Worm (Caenorhabditis elegans) whole organism, L4/young adult: ENCODE results near the gene F22E5.7.
"Not testable (repeated sequence)": the region's sequence is repeated elsewhere in the genome, so short reads cannot be mapped to it uniquely, and the experiment has no call there.

Experiments used
- W03F9.2 ChIP-seq: fragments of 150-350 bp; optimal IDR thresholded peaks from 2 replicates; lab custom pipeline; 2014; ENCODE audit warnings: missing biosample characterization, missing genetic modification characterization
- dao-5 ChIP-seq: sonication (generic microtip); optimal IDR thresholded peaks from 2 replicates; lab custom pipeline; 2016; ENCODE audit warnings: missing genotype, missing genetic modification characterization, moderate library complexity, missing compliant biosample characterization
- him-1 ChIP-seq: sonication (generic microtip); optimal IDR thresholded peaks from 2 replicates; lab custom pipeline; 2016; ENCODE audit warnings: missing genotype, missing genetic modification reagents, missing genetic modification characterization, missing compliant biosample characterization

Gene F22E5.7

DNA sequence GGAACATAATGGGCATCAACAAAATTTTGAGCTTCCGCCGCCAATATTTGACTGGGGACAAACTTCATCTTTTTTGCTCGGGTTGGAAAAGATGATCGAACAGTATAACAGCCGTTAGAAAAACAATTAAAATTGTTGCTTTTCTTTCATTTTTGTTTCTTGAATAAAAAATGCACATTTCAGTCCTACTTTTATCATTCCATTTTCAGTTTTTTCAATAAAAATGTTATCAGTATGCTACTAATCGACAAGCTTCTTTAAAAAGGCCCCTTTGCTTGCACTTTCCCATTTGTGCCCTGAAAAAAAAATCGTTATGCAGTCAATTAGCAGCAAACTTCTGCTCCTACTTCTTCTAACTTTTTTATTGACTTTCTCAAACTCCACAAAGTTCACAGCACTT lies at the start of gene F22E5.7:
Gene F22E5.7, plus strand, starts transcription at position 301 of the 400 bp plus-strand sequence.
- TF ChIP-seq W03F9.2 (no peak), him-1 (tag; lab: Kevin White, UChicago) (no peak), dao-5 (no peak)

DNA sequence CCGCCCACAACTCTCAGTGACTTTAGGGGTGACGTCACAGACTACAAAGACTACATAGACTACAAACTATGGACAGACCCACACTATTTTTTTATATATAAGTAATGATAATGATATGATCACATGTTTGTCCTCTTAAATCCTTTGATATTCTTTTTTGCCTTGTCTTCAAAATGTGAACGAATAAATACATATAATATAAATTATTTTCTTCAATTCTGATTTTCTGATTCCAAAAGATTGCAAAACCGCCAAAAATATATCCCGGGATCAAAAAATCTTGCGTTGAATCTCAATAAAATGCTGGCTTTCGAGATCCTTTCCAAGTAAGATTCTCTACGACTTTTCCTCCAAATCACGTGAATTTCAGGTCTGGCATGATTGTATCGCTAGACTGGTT lies 41.7 kb upstream of the F22E5.7 start, which contains the start of gene F33H12.1:
Gene F33H12.1, plus strand, starts transcription at position 301 of the 400 bp plus-strand sequence.
- not testable (repeated sequence) for TF ChIP-seq W03F9.2; dao-5; him-1 (tag; lab: Kevin White, UChicago)

DNA sequence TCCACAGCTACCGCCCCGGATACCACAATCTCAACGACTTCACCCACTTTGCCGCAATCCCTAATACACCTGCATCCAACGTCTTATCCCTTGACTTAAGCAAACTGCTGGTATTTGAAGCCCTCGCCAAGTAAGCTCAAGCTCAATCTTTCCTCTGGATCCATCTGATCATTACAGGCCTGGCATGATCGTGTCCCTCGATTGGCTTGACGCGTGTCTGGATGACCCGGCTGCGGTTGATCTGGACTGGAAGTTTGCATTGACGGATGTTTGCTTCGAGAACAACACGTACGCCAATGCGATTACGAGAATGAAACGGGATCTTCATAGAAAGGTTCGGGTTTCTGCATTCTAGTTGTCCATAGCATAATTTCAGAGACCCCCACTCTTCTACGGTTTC lies 40.9 kb upstream of the F22E5.7 start:
- TF ChIP-seq dao-5 (no peak), W03F9.2 (no peak), him-1 (tag; lab: Kevin White, UChicago) (no peak)

DNA sequence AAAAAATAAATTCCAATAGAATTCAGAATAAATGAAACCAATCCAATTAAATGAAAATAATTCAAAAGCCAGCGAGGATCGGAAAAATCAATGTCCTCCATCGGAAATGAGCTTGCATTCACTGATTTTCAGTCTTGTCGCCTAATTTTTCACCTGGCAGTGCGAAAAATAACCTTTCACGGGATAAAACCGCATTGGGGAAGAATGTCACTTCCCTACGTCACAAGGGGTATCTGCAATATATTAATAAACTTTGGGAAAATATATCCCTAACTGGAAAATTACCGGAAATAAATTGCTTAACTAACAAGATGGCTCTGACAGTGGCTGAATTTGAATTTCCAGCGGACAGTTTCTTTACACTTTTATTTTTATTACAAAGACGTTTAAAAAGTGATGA lies 36.6 kb upstream of the F22E5.7 start, which contains the start of gene sri-77:
Gene sri-77, minus strand, starts transcription at position 101 of the 400 bp plus-strand sequence.
- no peak for TF ChIP-seq dao-5
- no peak for TF ChIP-seq W03F9.2
- TF ChIP-seq him-1 (tag; lab: Kevin White, UChicago) = no peak

DNA sequence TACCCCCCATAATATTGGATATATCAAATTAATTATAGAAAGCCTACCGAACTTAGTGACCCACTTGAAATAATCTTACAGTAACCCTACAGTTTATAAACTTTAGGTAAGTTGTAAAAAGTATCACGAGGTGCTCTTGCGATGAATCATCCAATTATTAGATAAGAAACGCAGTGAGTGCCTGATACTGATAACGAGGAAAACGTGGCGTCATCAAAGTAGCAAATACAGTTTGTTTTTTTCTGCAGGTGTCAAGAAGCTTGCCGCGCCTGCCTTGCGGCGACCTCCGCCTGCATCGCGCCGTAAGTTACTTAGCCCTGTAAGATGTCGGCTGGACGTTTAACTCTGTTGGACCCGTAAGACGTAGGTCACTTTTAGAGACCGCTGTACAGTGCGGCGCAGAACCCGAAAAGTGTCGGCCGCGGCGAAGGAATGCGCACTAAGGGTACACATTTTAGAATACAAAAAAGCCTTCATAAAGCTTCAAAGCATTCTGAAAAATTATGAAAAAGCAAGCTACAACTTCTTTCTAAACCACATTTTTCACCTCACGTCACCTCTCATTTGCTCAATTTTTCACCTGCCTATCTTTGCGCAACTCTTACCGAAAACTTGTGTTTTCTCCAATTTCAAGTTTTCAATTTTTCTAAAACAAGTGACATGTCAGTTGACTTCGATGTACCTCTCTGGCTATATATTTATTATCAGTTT lies 31.5 kb upstream of the F22E5.7 start, which contains the start of gene sri-38:
Gene sri-38, plus strand, starts transcription at position 661 of the 711 bp plus-strand sequence.
- no peak for TF ChIP-seq dao-5
- TF ChIP-seq him-1 (tag; lab: Kevin White, UChicago) = no peak
- no peak for TF ChIP-seq W03F9.2

DNA sequence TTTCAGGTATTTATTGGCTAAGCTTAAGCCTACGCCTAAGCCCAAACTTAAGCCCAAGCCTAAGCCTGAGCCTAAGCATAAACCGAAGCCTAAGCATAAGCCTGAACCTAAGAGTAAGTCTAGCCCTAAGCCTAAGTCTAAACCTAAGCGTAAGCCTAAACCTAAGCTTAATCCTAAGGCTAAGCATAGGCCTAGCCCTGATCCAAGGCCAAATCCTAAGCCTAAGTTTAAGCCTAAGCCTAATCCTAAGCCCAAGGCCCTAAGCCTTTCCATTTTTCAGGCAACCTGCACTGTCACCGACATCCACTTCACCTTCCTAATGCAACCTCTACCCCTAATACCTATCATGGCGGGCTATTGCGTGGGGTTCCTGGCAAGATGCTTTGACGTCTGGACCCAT lies 30.9 kb upstream of the F22E5.7 start:
- no peak for TF ChIP-seq dao-5
- TF ChIP-seq W03F9.2 = no peak
- no peak for TF ChIP-seq him-1 (tag; lab: Kevin White, UChicago)

DNA sequence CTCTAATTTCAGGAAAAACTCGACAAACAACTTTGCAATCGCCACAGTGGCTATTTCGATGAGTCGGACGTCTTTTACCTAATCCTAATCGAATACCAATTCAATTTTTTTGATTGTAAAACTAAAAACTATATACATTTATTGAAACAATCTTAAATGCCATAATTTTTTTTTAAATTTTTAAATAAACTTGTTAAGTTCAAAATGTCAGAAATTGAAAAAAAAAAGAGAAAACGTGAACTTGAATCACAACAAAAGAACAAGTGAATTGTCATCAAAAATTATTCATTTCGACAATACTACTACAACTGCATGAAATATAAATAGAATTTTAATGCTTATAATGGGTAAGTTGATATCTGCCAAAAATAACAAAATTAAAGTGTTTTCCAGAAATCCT lies 29.6 kb upstream of the F22E5.7 start, which contains the start of gene D2062.13:
Gene D2062.13, plus strand, starts transcription at position 301 of the 400 bp plus-strand sequence.
- TF ChIP-seq W03F9.2; dao-5; him-1 (tag; lab: Kevin White, UChicago): not testable (repeated sequence)

DNA sequence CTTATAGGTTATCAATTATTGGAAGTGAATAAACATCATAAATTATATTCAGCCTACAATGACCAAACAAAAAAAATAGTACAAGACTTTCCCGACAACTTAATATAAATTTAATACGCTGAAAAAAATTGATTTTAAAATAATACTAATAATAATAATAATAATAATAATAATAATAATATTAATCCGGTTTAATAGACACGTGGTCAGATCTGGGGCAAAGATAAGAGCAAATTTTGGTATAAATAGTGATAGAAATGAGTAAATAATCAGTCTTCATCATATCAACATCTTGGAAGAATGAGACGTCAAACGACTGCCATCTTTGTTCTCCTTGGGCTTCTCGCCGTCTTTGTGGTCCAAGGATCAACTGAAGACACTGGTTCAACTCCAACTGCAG lies 25.2 kb upstream of the F22E5.7 start, which contains the start of gene msrp-5:
Gene msrp-5, plus strand, starts transcription at position 301 of the 400 bp plus-strand sequence.
- not testable (repeated sequence) for TF ChIP-seq him-1 (tag; lab: Kevin White, UChicago); W03F9.2; dao-5

DNA sequence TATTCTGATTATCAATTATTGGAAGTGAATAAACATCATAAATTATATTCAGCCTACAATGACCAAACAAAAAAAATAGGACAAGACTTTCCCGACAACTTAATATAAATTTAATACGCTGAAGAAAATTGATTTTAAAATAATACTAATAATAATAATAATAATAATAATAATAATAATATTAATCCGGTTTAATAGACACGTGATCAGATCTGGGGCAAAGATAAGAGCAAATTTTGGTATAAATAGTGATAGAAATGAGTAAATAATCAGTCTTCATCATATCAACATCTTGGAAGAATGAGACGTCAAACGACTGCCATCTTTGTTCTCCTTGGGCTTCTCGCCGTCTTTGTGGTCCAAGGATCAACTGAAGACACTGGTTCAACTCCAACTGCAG lies 22.7 kb upstream of the F22E5.7 start, which contains the start of gene msrp-6:
Gene msrp-6, plus strand, starts transcription at position 301 of the 400 bp plus-strand sequence.
- not testable (repeated sequence) for TF ChIP-seq W03F9.2; him-1 (tag; lab: Kevin White, UChicago); dao-5

DNA sequence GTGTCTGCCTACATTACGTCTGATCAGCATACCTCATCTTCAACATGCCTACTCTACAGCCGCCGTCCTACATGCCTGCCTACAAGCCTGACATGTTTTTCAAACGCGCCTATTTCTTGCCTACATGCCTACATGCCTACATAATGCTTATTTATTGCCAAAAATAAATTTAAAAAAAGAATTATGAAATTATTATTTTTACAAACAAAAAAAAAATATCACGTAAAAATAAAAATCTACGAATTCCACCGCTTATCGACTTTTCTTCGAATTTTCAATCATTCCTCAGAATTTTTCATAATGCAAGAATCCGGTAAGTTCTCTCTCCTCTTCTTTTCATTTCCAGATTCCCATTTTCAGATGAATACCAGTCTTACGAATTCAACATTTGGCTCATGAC lies 19.4 kb upstream of the F22E5.7 start, which contains the start of gene D2062.5:
Gene D2062.5, plus strand, starts transcription at position 301 of the 400 bp plus-strand sequence.
- no peak for TF ChIP-seq him-1 (tag; lab: Kevin White, UChicago)
- TF ChIP-seq dao-5 = no peak
- no peak for TF ChIP-seq W03F9.2

DNA sequence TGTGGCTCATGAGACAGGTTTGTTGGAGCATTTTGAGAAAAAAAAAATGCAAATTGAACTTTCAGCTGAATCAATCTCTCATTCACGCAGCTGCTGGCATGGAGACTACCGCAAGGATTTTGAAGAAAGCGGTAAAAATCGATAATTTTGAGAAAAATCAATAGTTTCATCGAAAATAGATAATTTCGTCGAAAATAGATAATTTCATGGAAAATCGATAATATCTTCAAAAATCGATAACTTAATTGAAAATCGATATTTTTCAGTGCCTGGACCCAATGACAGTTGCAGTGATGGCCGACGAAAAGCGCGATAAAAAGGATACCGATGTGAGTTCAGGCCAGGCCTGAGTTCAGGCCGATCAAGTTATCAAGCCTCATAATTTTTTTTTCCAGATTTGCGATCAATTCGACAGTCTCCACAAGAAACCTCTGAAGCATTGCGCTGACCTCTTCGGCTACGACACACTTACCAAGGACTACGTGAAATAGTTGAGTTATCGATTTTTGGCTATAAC lies 18.9 kb upstream of the F22E5.7 start, which contains the start of gene D2062.4:
Gene D2062.4, plus strand, starts transcription at position 467 of the 517 bp plus-strand sequence.
- TF ChIP-seq W03F9.2; him-1 (tag; lab: Kevin White, UChicago); dao-5: not testable (repeated sequence)

DNA sequence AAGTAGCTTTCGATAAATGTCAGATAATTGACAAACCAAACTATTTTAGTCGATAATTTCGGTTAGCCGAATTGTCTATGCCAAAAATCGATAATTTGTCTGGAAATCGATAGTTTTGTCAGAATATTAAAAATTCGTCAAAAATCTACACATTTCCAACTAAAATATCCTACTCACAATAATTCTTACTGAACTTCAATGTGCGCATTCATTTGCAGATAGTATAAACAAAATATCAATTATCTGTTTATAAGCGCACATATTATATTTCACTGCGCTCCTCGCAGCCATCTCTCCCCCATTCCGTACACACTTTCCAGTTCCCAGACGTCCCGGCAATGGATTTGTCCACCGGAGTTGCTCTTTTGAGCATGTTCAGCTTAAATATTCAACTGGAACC lies 17.1 kb upstream of the F22E5.7 start, which contains the start of gene lgc-28:
Gene lgc-28, plus strand, starts transcription at position 301 of the 400 bp plus-strand sequence.
- no peak for TF ChIP-seq W03F9.2
- no peak for TF ChIP-seq dao-5
- TF ChIP-seq him-1 (tag; lab: Kevin White, UChicago) = no peak

DNA sequence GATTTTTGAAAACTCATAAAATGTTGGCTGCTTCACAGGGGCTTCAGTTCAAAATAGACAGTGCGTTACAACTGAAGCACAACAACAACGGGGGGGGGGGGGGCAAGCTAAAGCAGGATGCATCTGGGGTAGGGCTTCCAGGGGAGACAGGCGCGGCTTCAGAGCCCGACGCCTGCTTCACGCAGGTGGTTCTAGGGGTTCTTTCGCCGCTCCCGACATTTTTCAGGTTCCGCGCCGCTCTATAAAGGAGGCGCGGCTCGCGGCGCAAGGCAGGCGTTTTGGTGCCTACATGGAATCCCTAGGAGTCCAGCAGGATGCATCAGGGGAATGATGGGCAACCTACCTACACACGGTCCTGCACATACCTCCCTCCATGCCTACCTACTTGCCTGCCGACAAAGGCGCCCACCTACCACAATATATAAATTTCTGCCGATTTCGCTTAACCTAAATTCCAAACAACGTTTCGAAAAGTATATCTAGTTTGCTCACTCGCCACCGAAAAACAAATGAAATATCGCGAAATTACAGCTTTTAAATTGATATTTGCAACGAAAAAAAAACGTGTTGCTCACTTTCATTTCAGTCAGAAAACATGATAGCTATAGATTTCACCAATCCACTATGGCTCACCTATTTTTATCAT lies 14.6 kb upstream of the F22E5.7 start, which contains the start of gene sri-71:
Gene sri-71, plus strand, starts transcription at position 596 of the 646 bp plus-strand sequence.
- TF ChIP-seq him-1 (tag; lab: Kevin White, UChicago) (no peak), W03F9.2 (no peak), dao-5 (no peak)

DNA sequence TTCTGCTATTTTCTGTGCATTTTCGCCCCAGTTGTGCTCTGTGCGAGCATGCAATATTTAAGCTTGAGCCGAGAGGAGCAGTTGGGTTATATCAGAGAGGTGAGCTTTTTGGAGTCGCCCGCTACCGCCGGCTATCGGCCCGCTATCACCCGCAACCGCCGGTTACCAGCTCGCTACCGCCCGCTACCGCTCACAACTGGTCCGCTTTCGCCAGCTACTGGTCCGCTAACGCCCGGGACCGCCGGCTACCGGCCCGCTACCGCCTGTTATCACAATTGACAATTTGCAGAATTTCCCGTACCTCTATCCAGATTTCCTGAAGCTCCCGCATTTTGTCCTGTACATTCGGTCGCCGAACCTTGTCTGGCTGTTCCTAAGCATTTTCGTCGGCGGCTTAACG lies 13.5 kb upstream of the F22E5.7 start:
- TF ChIP-seq W03F9.2 (no peak), him-1 (tag; lab: Kevin White, UChicago) (no peak), dao-5 (no peak)
